Fruit fly (Drosophila melanogaster) Kc167 (cell line): Measurements from ENCODE around the gene Tm1.

ENCODE experiments used
- Myc ChIP-seq: fragments of >200 bp; optimal IDR thresholded peaks from 2 replicates; lab custom pipeline; 2017; ENCODE audit warnings: missing external identifiers
- Sin3A ChIP-seq: fragments of >200 bp; optimal IDR thresholded peaks from 2 replicates; lab custom pipeline; 2018; ENCODE audit warnings: missing external identifiers
- h ChIP-seq: fragments of >200 bp; optimal IDR thresholded peaks from 3 replicates; lab custom pipeline; 2018; ENCODE audit warnings: missing external identifiers
- insv ChIP-seq: fragments of >200 bp; optimal IDR thresholded peaks from 3 replicates; lab custom pipeline; 2018; ENCODE audit warnings: missing external identifiers
- psq ChIP-seq: fragments of >200 bp; optimal IDR thresholded peaks from 2 replicates; lab custom pipeline; 2017; ENCODE audit warnings: missing external identifiers
- ttk ChIP-seq: sonication (Bioruptor generic); optimal IDR thresholded peaks from 2 replicates; lab custom pipeline; 2017; ENCODE audit warnings: missing external identifiers

Tm1 gene

dm6 chr3R:15277926-15278869 is at the start of gene Tm1, which contains the start of gene MRG15:
Tm1 (plus strand) TSS chr3R:15278220.
MRG15 (minus strand) TSS chr3R:15278109.
- no peak for TF ChIP-seq psq (lab: Kevin White, UChicago)
- no peak for TF ChIP-seq ttk (lab: Kevin White, UChicago)
- no peak for TF ChIP-seq insv (lab: Kevin White, UChicago)
- TF ChIP-seq h (lab: Kevin White, UChicago) = no peak
- no peak for TF ChIP-seq Sin3A (lab: Kevin White, UChicago)
- TF ChIP-seq Myc = no peak

- no peak for TF ChIP-seq h (lab: Kevin White, UChicago)
- no peak for TF ChIP-seq Sin3A (lab: Kevin White, UChicago)
- no peak for TF ChIP-seq insv (lab: Kevin White, UChicago)
Observed at dm6 chr3R:15229329-15229876, 48.6 kb upstream of the Tm1 start, which contains the start of the genes Art3 and mRpS10. Art3 (minus strand) TSS chr3R:15229408. mRpS10 (plus strand) TSS chr3R:15229665.

- TF ChIP-seq h (lab: Kevin White, UChicago) (no peak), Myc (no peak), psq (lab: Kevin White, UChicago) (no peak), insv (lab: Kevin White, UChicago) (no peak), ttk (lab: Kevin White, UChicago) (no peak), Sin3A (lab: Kevin White, UChicago) (no peak)
Observed at dm6 chr3R:15230285-15230684, 47.7 kb upstream of the Tm1 start, which contains the start of gene CG34316. CG34316 (plus strand) TSS chr3R:15230585.

- TF ChIP-seq Sin3A (lab: Kevin White, UChicago) (no peak), ttk (lab: Kevin White, UChicago) (no peak), h (lab: Kevin White, UChicago) (no peak), Myc (no peak), insv (lab: Kevin White, UChicago) (no peak), psq (lab: Kevin White, UChicago) (no peak)
Observed at dm6 chr3R:15231635-15232138, 46.3 kb upstream of the Tm1 start.

- TF ChIP-seq Myc (no peak), h (lab: Kevin White, UChicago) (no peak), Sin3A (lab: Kevin White, UChicago) (no peak), psq (lab: Kevin White, UChicago) (no peak), insv (lab: Kevin White, UChicago) (no peak), ttk (lab: Kevin White, UChicago) (no peak)
Observed at dm6 chr3R:15242186-15243045, 35.6 kb upstream of the Tm1 start, which contains the start of the genes tefu and Hsc70-4. tefu (minus strand) TSS chr3R:15242236. Hsc70-4 (plus strand) TSS chr3R:15242687.

dm6 chr3R:15243046-15243356 is 35.0 kb upstream of the Tm1 start:
- TF ChIP-seq psq (lab: Kevin White, UChicago) (no peak), ttk (lab: Kevin White, UChicago) (no peak), Myc (no peak), Sin3A (lab: Kevin White, UChicago) (no peak), insv (lab: Kevin White, UChicago) (no peak), h (lab: Kevin White, UChicago) (no peak)

dm6 chr3R:15243452-15243851 is 34.6 kb upstream of the Tm1 start:
- no peak for TF ChIP-seq Sin3A (lab: Kevin White, UChicago)
- no peak for TF ChIP-seq insv (lab: Kevin White, UChicago)
- no peak for TF ChIP-seq Myc
- TF ChIP-seq h (lab: Kevin White, UChicago) = no peak
- no peak for TF ChIP-seq ttk (lab: Kevin White, UChicago)
- no peak for TF ChIP-seq psq (lab: Kevin White, UChicago)

- TF ChIP-seq ttk (lab: Kevin White, UChicago) (no peak), h (lab: Kevin White, UChicago) (no peak), insv (lab: Kevin White, UChicago) (no peak), psq (lab: Kevin White, UChicago) (no peak), Myc (no peak), Sin3A (lab: Kevin White, UChicago) (no peak)
Observed at dm6 chr3R:15246601-15247000, 31.4 kb upstream of the Tm1 start.

- TF ChIP-seq ttk (lab: Kevin White, UChicago) (no peak), psq (lab: Kevin White, UChicago) (no peak), insv (lab: Kevin White, UChicago) (no peak), Sin3A (lab: Kevin White, UChicago) (no peak), h (lab: Kevin White, UChicago) (no peak), Myc (no peak)
Observed at dm6 chr3R:15249037-15249436, 29.0 kb upstream of the Tm1 start, which contains the start of gene Amt. Amt (minus strand) TSS chr3R:15249137.

- TF ChIP-seq psq (lab: Kevin White, UChicago) (no peak), insv (lab: Kevin White, UChicago) (no peak), ttk (lab: Kevin White, UChicago) (no peak), Myc (no peak), Sin3A (lab: Kevin White, UChicago) (no peak), h (lab: Kevin White, UChicago) (no peak)
Observed at dm6 chr3R:15249735-15250134, 28.3 kb upstream of the Tm1 start, which contains the start of gene CG42404. CG42404 (plus strand) TSS chr3R:15250094.
